Fruit fly (Drosophila melanogaster): Measurements from ENCODE around the gene Elp6.

Gene Elp6

DNA sequence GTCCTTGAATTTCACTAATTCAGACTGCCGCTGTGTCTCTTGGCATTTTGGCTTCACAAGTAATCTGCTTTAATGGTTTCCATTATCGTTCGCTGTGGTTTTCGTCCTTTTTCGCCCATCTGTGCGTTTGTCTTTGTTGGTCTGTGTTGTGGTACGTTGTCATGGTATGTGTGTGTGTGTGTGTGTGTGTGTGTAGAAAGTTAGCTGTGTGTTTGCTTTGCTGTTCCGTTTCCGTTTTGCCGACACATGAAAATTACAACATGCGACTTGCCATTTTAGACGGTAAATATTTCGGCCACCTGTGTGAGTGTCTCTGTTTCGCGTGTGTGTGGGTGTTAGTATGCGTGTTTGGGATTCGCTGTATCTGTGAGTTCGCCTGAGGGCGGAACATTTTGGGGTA lies 9.8 kb downstream of the Elp6 start:
- TF ChIP-seq CG17801 (GFP tag; optimal IDR thresholded peaks at IDR 0.05; ENCODE audit: partially characterized antibody) = no peak

dm6 chr3R:13353373-13353772 lies 13.3 kb downstream of the Elp6 start, which contains the start of gene mthl12:
mthl12 (plus strand) TSS chr3R:13353673.
- no peak for TF ChIP-seq CG17801 (GFP tag; optimal IDR thresholded peaks at IDR 0.05; ENCODE audit: partially characterized antibody)

DNA sequence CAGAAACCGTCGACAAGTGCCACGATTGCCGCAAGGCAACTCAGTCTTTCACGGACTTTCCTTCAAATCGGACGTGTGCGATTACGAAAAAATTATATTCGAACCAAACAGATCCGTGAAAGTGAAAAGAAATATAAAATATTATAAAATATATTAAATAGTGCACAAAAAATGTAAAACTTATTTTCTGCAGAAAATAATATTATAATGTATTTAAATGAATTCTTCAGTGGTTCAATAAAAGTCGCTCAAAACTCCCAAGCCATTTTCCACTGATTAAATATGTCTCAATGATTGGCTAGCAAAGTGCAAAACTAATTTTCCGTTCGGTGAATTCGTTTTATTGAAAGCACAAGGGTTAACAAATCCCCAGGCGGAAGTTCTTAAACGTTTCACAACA lies 28.7 kb downstream of the Elp6 start, which contains the start of gene PK2-R1:
PK2-R1 (plus strand) TSS at position 301 of the 400 bp plus-strand sequence.
- TF ChIP-seq CG17801 (GFP tag; optimal IDR thresholded peaks at IDR 0.05; ENCODE audit: partially characterized antibody) = no peak

DNA sequence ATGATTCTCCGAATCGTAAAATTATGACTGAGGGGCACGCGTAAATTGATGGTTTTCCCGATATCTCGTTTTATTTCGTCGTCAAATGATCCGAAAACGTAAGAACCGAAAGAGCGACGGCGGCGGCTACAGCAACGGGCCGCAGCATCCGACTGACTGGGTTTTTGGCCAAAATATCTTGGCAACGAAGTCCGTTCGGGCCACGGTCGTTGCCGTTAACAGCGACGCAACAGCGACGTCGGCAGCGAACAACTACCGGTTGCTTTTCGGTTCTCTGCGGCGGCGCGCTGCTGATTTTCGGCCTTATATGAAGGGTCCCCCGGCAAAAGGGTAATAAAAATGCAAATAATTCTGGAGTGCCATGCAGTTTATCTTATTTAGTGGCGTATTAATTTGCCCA lies 32.7 kb downstream of the Elp6 start, which contains the start of gene PK2-R2:
PK2-R2 (minus strand) TSS at position 160 of the 400 bp plus-strand sequence.
- no peak for TF ChIP-seq CG17801 (GFP tag; optimal IDR thresholded peaks at IDR 0.05; ENCODE audit: partially characterized antibody)

- TF ChIP-seq CG17801 (GFP tag; optimal IDR thresholded peaks at IDR 0.05; ENCODE audit: partially characterized antibody) = no peak
Observed at dm6 chr3R:13333031-13333430, 33.7 kb downstream of the Elp6 start.

DNA sequence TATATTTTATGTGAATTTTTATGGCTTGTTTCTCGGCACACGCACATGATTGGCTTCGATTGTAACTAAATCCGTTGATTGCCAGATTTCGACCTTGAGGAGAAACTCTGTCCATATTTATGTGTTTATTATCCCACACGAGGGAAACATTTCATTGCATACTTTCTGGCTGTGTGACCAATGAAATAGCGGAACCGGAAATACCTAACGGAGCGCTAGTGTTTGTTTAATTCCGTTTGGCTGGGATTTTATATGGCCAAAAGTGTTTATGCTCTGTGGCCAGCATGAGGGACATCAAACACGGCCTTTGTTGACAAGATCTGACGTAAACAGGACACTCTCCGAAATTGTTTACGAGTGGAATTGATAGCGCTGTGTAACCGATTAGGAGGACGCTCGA lies 46.8 kb downstream of the Elp6 start:
- TF ChIP-seq CG17801 (GFP tag; optimal IDR thresholded peaks at IDR 0.05; ENCODE audit: partially characterized antibody) = peak; percentile 9

dm6 chr3R:13319170-13319569 lies 47.5 kb downstream of the Elp6 start, which contains the start of gene CG45080:
CG45080 (minus strand) TSS chr3R:13319270.
- TF ChIP-seq CG17801 (GFP tag; optimal IDR thresholded peaks at IDR 0.05; ENCODE audit: partially characterized antibody) = no peak

dm6 chr3R:13313088-13313487 lies 53.6 kb downstream of the Elp6 start, which contains the start of gene CG44142:
CG44142 (minus strand) TSS chr3R:13313188.
- no peak for TF ChIP-seq CG17801 (GFP tag; optimal IDR thresholded peaks at IDR 0.05; ENCODE audit: partially characterized antibody)

Data from ovary, adult (tissue).